Fruit fly (Drosophila melanogaster) whole organism, embryonic: ENCODE results near the gene mRpL12.

Source experiments
- Ada2b ChIP-seq: fragments of 200-800 bp; sonication (Bioruptor generic); IDR thresholded peaks from 2 replicates; pipeline ENCODE4 v1.3.6; 2022; ENCODE audit warnings: missing biosample characterization, missing genetic modification characterization
- CG10366 ChIP-seq: fragments of 200-800 bp; sonication (Bioruptor generic); IDR thresholded peaks from 2 replicates; pipeline ENCODE4 v1.3.6; 2022; ENCODE audit warnings: missing biosample characterization, missing genetic modification characterization
- CG10431 ChIP-seq: fragments of 200-800 bp; sonication (Bioruptor generic); optimal IDR thresholded peaks from 3 replicates; lab custom pipeline; 2018; ENCODE audit warnings: missing biosample characterization, mild to moderate bottlenecking, missing genetic modification characterization
- CG10462 ChIP-seq: fragments of 200-800 bp; sonication (Bioruptor generic); optimal IDR thresholded peaks from 2 replicates; lab custom pipeline; 2016; ENCODE audit warnings: missing biosample characterization, missing genetic modification characterization
- CG11398 ChIP-seq: fragments of 200-800 bp; sonication (Bioruptor generic); optimal IDR thresholded peaks from 2 replicates; lab custom pipeline; 2016; ENCODE audit warnings: missing biosample characterization, missing genetic modification characterization
- CG1233 ChIP-seq: fragments of 200-800 bp; sonication (Bioruptor generic); optimal IDR thresholded peaks from 4 replicates; lab custom pipeline; 2018; ENCODE audit warnings: missing biosample characterization, mild to moderate bottlenecking, missing genetic modification characterization
- CG16779 ChIP-seq: fragments of 200-800 bp; sonication (Bioruptor generic); IDR thresholded peaks from 2 replicates; pipeline ENCODE4 v1.3.6; 2022; ENCODE audit warnings: missing biosample characterization, missing genetic modification characterization
- CG17359 ChIP-seq: fragments of 200-800 bp; sonication (Bioruptor generic); optimal IDR thresholded peaks from 3 replicates; lab custom pipeline; 2018; ENCODE audit warnings: missing biosample characterization, mild to moderate bottlenecking, missing genetic modification characterization, moderate library complexity
- CG18764 ChIP-seq: fragments of 200-800 bp; sonication (Bioruptor generic); optimal IDR thresholded peaks from 3 replicates; lab custom pipeline; 2016; ENCODE audit warnings: missing biosample characterization, missing genetic modification characterization
- CG2199 ChIP-seq: fragments of 200-800 bp; sonication (Bioruptor generic); IDR thresholded peaks from 3 replicates; pipeline ENCODE4 v1.3.6; 2022; ENCODE audit warnings: missing biosample characterization, missing genetic modification characterization
- CG32767 ChIP-seq: fragments of 200-800 bp; sonication (Bioruptor generic); IDR thresholded peaks from 2 replicates; pipeline ENCODE4 v1.3.6; 2022; ENCODE audit warnings: missing biosample characterization, missing genetic modification characterization
- CG33213 ChIP-seq: fragments of 200-800 bp; sonication (Bioruptor generic); optimal IDR thresholded peaks from 3 replicates; lab custom pipeline; 2016; ENCODE audit warnings: missing biosample characterization, missing genetic modification characterization
- CG4328 ChIP-seq: fragments of 200-800 bp; sonication (Bioruptor generic); optimal IDR thresholded peaks from 3 replicates; lab custom pipeline; 2017; ENCODE audit warnings: missing biosample characterization, missing genetic modification reagents, missing genetic modification characterization
- CG43689 ChIP-seq: fragments of 200-800 bp; sonication (Bioruptor generic); IDR thresholded peaks from 2 replicates; pipeline ENCODE4 v1.3.6; 2022; ENCODE audit warnings: missing biosample characterization, missing genetic modification characterization
- CG4404 ChIP-seq: fragments of 200-800 bp; sonication (Bioruptor generic); IDR thresholded peaks from 2 replicates; pipeline ENCODE4 v1.3.6; 2022; ENCODE audit warnings: missing biosample characterization, missing genetic modification characterization
- CG4820 ChIP-seq: fragments of 200-800 bp; sonication (Bioruptor generic); optimal IDR thresholded peaks from 3 replicates; lab custom pipeline; 2016; ENCODE audit warnings: missing biosample characterization, missing genetic modification characterization
- CG6689 ChIP-seq: fragments of 200-800 bp; sonication (Bioruptor generic); IDR thresholded peaks from 2 replicates; pipeline ENCODE4 v1.3.6; 2022; ENCODE audit warnings: missing biosample characterization, missing genetic modification characterization
- CG8765 ChIP-seq: fragments of 200-800 bp; sonication (Bioruptor generic); IDR thresholded peaks from 2 replicates; pipeline ENCODE4 v1.3.6; 2022; ENCODE audit warnings: missing biosample characterization, missing genetic modification characterization
- Camta ChIP-seq: fragments of 200-800 bp; sonication (Bioruptor generic); optimal IDR thresholded peaks from 2 replicates; lab custom pipeline; 2016; ENCODE audit warnings: missing biosample characterization, missing genetic modification characterization
- Chrac-16 ChIP-seq: fragments of 200-800 bp; sonication (Bioruptor generic); optimal IDR thresholded peaks from 3 replicates; lab custom pipeline; 2016; ENCODE audit warnings: missing biosample characterization, missing genetic modification characterization
- D ChIP-seq, 2 experiments: fragments of 200-800 bp in 1 of 2; fragments of >200 bp in 1 of 2; sonication (Bioruptor generic) in 1 of 2; optimal IDR thresholded peaks; 2 replicates in 1 of 2; 3 replicates in 1 of 2; lab custom pipeline; 2017; ENCODE audit warnings: mild to moderate bottlenecking in 1 of 2, missing biosample characterization in 1 of 2, missing genetic modification characterization in 1 of 2, missing genetic modification reagents in 1 of 2
- Dad ChIP-seq: fragments of 200-800 bp; sonication (Bioruptor generic); optimal IDR thresholded peaks from 3 replicates; lab custom pipeline; 2016; ENCODE audit warnings: missing biosample characterization, missing genetic modification characterization
- Dll ChIP-seq: fragments of 200-800 bp; sonication (Bioruptor generic); IDR thresholded peaks from 4 replicates; pipeline ENCODE4 v1.3.6; 2022; ENCODE audit warnings: missing biosample characterization, missing genetic modification characterization; ENCODE audit not compliant: partially characterized antibody
- E2f2 ChIP-seq: fragments of 200-800 bp; sonication (Bioruptor generic); IDR thresholded peaks from 2 replicates; pipeline ENCODE4 v1.3.6; 2022; ENCODE audit warnings: missing biosample characterization, missing genetic modification characterization
- H15 ChIP-seq: fragments of 200-800 bp; sonication (Bioruptor generic); IDR thresholded peaks from 3 replicates; pipeline ENCODE4 v1.3.6; 2022; ENCODE audit warnings: missing biosample characterization, missing genetic modification characterization
- Hand ChIP-seq: fragments of 200-800 bp; sonication (Bioruptor generic); optimal IDR thresholded peaks from 2 replicates; lab custom pipeline; 2017; ENCODE audit warnings: mild to moderate bottlenecking, missing biosample characterization, missing genetic modification reagents, missing genetic modification characterization
- HmgD ChIP-seq: fragments of 200-800 bp; sonication (Bioruptor generic); optimal IDR thresholded peaks from 3 replicates; lab custom pipeline; 2016; ENCODE audit warnings: missing biosample characterization, missing genetic modification characterization
- Neu2 ChIP-seq: fragments of 200-800 bp; sonication (Bioruptor generic); optimal IDR thresholded peaks from 3 replicates; lab custom pipeline; 2016; ENCODE audit warnings: missing biosample characterization, missing genetic modification characterization, borderline replicate concordance
- Oli ChIP-seq: fragments of 200-800 bp; sonication (Bioruptor generic); optimal IDR thresholded peaks from 2 replicates; lab custom pipeline; 2018; ENCODE audit warnings: missing biosample characterization, mild to moderate bottlenecking, missing genetic modification characterization, moderate library complexity
- Usf ChIP-seq: fragments of 200-800 bp; sonication (Bioruptor generic); optimal IDR thresholded peaks from 2 replicates; lab custom pipeline; 2017; ENCODE audit warnings: missing genotype, missing biosample characterization, missing genetic modification characterization
- bab2 ChIP-seq: fragments of 200-800 bp; sonication (Bioruptor generic); optimal IDR thresholded peaks from 2 replicates; lab custom pipeline; 2016; ENCODE audit warnings: missing biosample characterization, missing genetic modification characterization
- btn ChIP-seq: fragments of 200-800 bp; sonication (Bioruptor generic); optimal IDR thresholded peaks from 2 replicates; lab custom pipeline; 2016; ENCODE audit warnings: missing biosample characterization, missing genetic modification characterization
- dan ChIP-seq: fragments of 200-800 bp; sonication (Bioruptor generic); IDR thresholded peaks from 2 replicates; pipeline ENCODE4 v1.3.6; 2022; ENCODE audit warnings: missing biosample characterization, missing genetic modification characterization
- emc ChIP-seq: fragments of 200-800 bp; sonication (Bioruptor generic); optimal IDR thresholded peaks from 2 replicates; lab custom pipeline; 2016; ENCODE audit warnings: missing biosample characterization, missing genetic modification characterization
- ewg ChIP-seq: fragments of 200-800 bp; sonication (Bioruptor generic); optimal IDR thresholded peaks from 3 replicates; lab custom pipeline; 2017; ENCODE audit warnings: mild to moderate bottlenecking, missing biosample characterization, missing genetic modification reagents, missing genetic modification characterization
- gem ChIP-seq: fragments of 200-800 bp; sonication (Bioruptor generic); optimal IDR thresholded peaks from 2 replicates; lab custom pipeline; 2019; ENCODE audit warnings: missing biosample characterization, mild to moderate bottlenecking, missing genetic modification characterization, moderate library complexity
- gfzf ChIP-seq: fragments of 200-800 bp; sonication (Bioruptor generic); optimal IDR thresholded peaks from 2 replicates; lab custom pipeline; 2016; ENCODE audit warnings: missing biosample characterization, mild to moderate bottlenecking, missing genetic modification characterization, moderate library complexity
- insv ChIP-seq, 2 experiments: fragments of 200-800 bp; sonication (Bioruptor generic); optimal IDR thresholded peaks; 3 replicates each; lab custom pipeline; 2016 to 2018; ENCODE audit warnings: missing biosample characterization in 2 of 2, missing genetic modification characterization in 2 of 2
- jumu ChIP-seq: fragments of 200-800 bp; sonication (Bioruptor generic); optimal IDR thresholded peaks from 3 replicates; lab custom pipeline; 2016; ENCODE audit warnings: missing biosample characterization, missing genetic modification characterization
- maf-S ChIP-seq: fragments of 200-800 bp; sonication (Bioruptor generic); optimal IDR thresholded peaks from 2 replicates; lab custom pipeline; 2016; ENCODE audit warnings: missing biosample characterization, missing genetic modification characterization
- p53 ChIP-seq: fragments of 200-800 bp; sonication (Bioruptor generic); optimal IDR thresholded peaks from 2 replicates; lab custom pipeline; 2016; ENCODE audit warnings: missing biosample characterization, missing genetic modification characterization
- pho ChIP-seq: fragments of 200-800 bp; sonication (Bioruptor generic); optimal IDR thresholded peaks from 2 replicates; lab custom pipeline; 2016; ENCODE audit warnings: missing biosample characterization, missing genetic modification characterization
- sens-2 ChIP-seq: fragments of 200-800 bp; sonication (Bioruptor generic); IDR thresholded peaks from 2 replicates; pipeline ENCODE4 v1.3.6; 2022; ENCODE audit warnings: missing biosample characterization, missing genetic modification characterization
- shn ChIP-seq: fragments of 200-800 bp; sonication (Bioruptor generic); optimal IDR thresholded peaks from 3 replicates; lab custom pipeline; 2016; ENCODE audit warnings: missing biosample characterization, missing genetic modification characterization
- so ChIP-seq: fragments of 200-800 bp; sonication (Bioruptor generic); IDR thresholded peaks from 3 replicates; pipeline ENCODE4 v1.3.6; 2022; ENCODE audit warnings: missing biosample characterization, missing genetic modification characterization
- stc ChIP-seq: fragments of 200-800 bp; sonication (Bioruptor generic); IDR thresholded peaks from 2 replicates; pipeline ENCODE4 v1.3.6; 2022; ENCODE audit warnings: missing biosample characterization, missing genetic modification characterization
- sug ChIP-seq: fragments of 200-800 bp; optimal IDR thresholded peaks from 2 replicates; lab custom pipeline; 2019; ENCODE audit warnings: missing biosample characterization, mild to moderate bottlenecking, missing genetic modification characterization, moderate library complexity
- twi ChIP-seq: fragments of 200-800 bp; optimal IDR thresholded peaks from 2 replicates; lab custom pipeline; 2019; ENCODE audit warnings: missing biosample characterization, mild to moderate bottlenecking, missing genetic modification characterization, moderate library complexity
- vvl ChIP-seq: fragments of 200-800 bp; sonication (Bioruptor generic); IDR thresholded peaks from 2 replicates; pipeline ENCODE4 v1.3.6; 2022; ENCODE audit warnings: missing biosample characterization, missing genetic modification characterization
- wor ChIP-seq: fragments of 200-800 bp; sonication (Bioruptor generic); IDR thresholded peaks from 2 replicates; pipeline ENCODE4 v1.3.6; 2022; ENCODE audit warnings: missing biosample characterization, missing genetic modification characterization
- yki ChIP-seq: fragments of >200 bp; optimal IDR thresholded peaks from 3 replicates; lab custom pipeline; 2018
- zen ChIP-seq: fragments of 200-800 bp; sonication (Bioruptor generic); optimal IDR thresholded peaks from 3 replicates; lab custom pipeline; 2018; ENCODE audit warnings: missing biosample characterization, mild to moderate bottlenecking, missing genetic modification characterization, moderate library complexity

Gene mRpL12

dm6 chr3L:8920710-8921109, 35.9 kb upstream of the mRpL12 start (continued):
- TF ChIP-seq sens-2 (GFP tag; lab: Robert Waterston, UW) (peak; percentile 22; the same call in 1 of the 2 replicates), bab2 (GFP tag; lab: Kevin White, UChicago) (no peak), insv (GFP tag; optimal IDR thresholded peaks at IDR 0.05; lab: Kevin White, UChicago) (no peak), CG8765 (GFP tag; lab: Robert Waterston, UW) (no peak), wor (GFP tag; lab: Robert Waterston, UW) (peak; percentile 57), Ada2b (GFP tag; lab: Robert Waterston, UW) (peak; percentile 80), Camta (peak; percentile 66), Dad (GFP tag; lab: Kevin White, UChicago) (peak; percentile 46), CG16779 (GFP tag; lab: Robert Waterston, UW) (no peak), CG4820 (peak; percentile 56), D (optimal IDR thresholded peaks at IDR 0.05; lab: Kevin White, UChicago) (no peak), D (GFP tag; optimal IDR thresholded peaks at IDR 0.05; lab: Kevin White, UChicago) (peak; percentile 29), HmgD (GFP tag; lab: Kevin White, UChicago) (no peak), shn (no peak), CG43689 (GFP tag; lab: Robert Waterston, UW) (peak; percentile 49), jumu (GFP tag; lab: Kevin White, UChicago) (no peak), CG10431 (no peak), CG10366 (peak; percentile 70), stc (peak; percentile 78), Oli (tag; lab: Kevin White, UChicago) (peak; percentile 80), dan (no peak), so (GFP tag; lab: Robert Waterston, UW) (peak; percentile 75; the same call in 1 of the 3 replicates), E2f2 (peak; percentile 44; the same call in 1 of the 2 replicates), CG32767 (GFP tag; lab: Robert Waterston, UW) (no peak), CG10462 (GFP tag; lab: Kevin White, UChicago) (peak; percentile 20), twi (tag; lab: Kevin White, UChicago) (no peak), Usf (GFP tag; lab: Kevin White, UChicago) (no peak), vvl (GFP tag; lab: Robert Waterston, UW) (peak; percentile 77), CG33213 (peak; percentile 6), CG4404 (GFP tag; lab: Robert Waterston, UW) (peak; percentile 52), CG4328 (peak; percentile 8), zen (tag; lab: Kevin White, UChicago) (no peak), CG6689 (GFP tag; lab: Robert Waterston, UW) (peak; percentile 66), gfzf (GFP tag; lab: Kevin White, UChicago) (no peak), CG17359 (peak; percentile 87), sug (tag; lab: Kevin White, UChicago) (peak; percentile 28), maf-S (GFP tag; lab: Kevin White, UChicago) (peak; percentile 0), yki (lab: Kevin White, UChicago) (no peak), CG18764 (no peak), pho (GFP tag; lab: Kevin White, UChicago) (peak; percentile 31), ewg (peak; percentile 33), btn (GFP tag; lab: Kevin White, UChicago) (peak; percentile 38), H15 (peak; percentile 62; the same call in 1 of the 3 replicates), gem (tag; lab: Kevin White, UChicago) (peak; percentile 79), p53 (GFP tag; lab: Kevin White, UChicago) (no peak), Dll (no peak), Hand (GFP tag; lab: Kevin White, UChicago) (peak; percentile 53), CG2199 (GFP tag; lab: Robert Waterston, UW) (no peak), Neu2 (no peak), Chrac-16 (GFP tag; lab: Kevin White, UChicago) (peak; percentile 41), CG1233 (GFP tag; lab: Kevin White, UChicago) (no peak), CG11398 (GFP tag; lab: Kevin White, UChicago) (peak; percentile 16), emc (GFP tag; lab: Kevin White, UChicago) (no peak)
